Worm (Caenorhabditis elegans): ENCODE results near the gene lin-26.

Gene lin-26

ce11 chrII:7716112-7716511 lies 34.1 kb downstream of the lin-26 start:
- TF ChIP-seq peb-1 (tag; optimal IDR thresholded peaks at IDR 0.05) (no peak), Y55F3AM.14 (GFP tag; optimal IDR thresholded peaks at IDR 0.05) (no peak), nhr-129 (tag; optimal IDR thresholded peaks at IDR 0.05) (no peak), unc-62 (GFP tag; optimal IDR thresholded peaks at IDR 0.05) (no peak), lin-39 (tag; optimal IDR thresholded peaks at IDR 0.05) (no peak), sma-9 (GFP tag; optimal IDR thresholded peaks at IDR 0.05) (peak; percentile 39), sma-9 (tag; optimal IDR thresholded peaks at IDR 0.05) (no peak), ama-1 (optimal IDR thresholded peaks at IDR 0.05) (no peak), crh-2 (tag; optimal IDR thresholded peaks at IDR 0.05) (no peak), nhr-12 (tag; optimal IDR thresholded peaks at IDR 0.05) (no peak), C34F6.9 (tag; optimal IDR thresholded peaks at IDR 0.05) (peak; percentile 6), lin-11 (tag; optimal IDR thresholded peaks at IDR 0.05) (no peak), sma-3 (GFP tag; optimal IDR thresholded peaks at IDR 0.05) (no peak), unc-55 (GFP tag; optimal IDR thresholded peaks at IDR 0.05) (no peak), R02D3.7 (tag; optimal IDR thresholded peaks at IDR 0.05) (no peak), snpc-4 (tag; optimal IDR thresholded peaks at IDR 0.05) (no peak), F13H6.1 (tag; optimal IDR thresholded peaks at IDR 0.05) (peak; percentile 36), ztf-1 (GFP tag; conservative IDR thresholded peaks at IDR 0.05) (no peak), nhr-6 (tag; optimal IDR thresholded peaks at IDR 0.05) (no peak), lsy-2 (tag; optimal IDR thresholded peaks at IDR 0.05) (peak in 1 of 2 experiments; percentile 15), mdl-1 (tag; optimal IDR thresholded peaks at IDR 0.05) (no peak), nhr-77 (tag; optimal IDR thresholded peaks at IDR 0.05) (no peak), unc-39 (tag; optimal IDR thresholded peaks at IDR 0.05) (no peak), ceh-82 (tag; optimal IDR thresholded peaks at IDR 0.05) (no peak), gmeb-1 (tag; optimal IDR thresholded peaks at IDR 0.05) (no peak), dmd-4 (tag; optimal IDR thresholded peaks at IDR 0.05) (no peak), elt-3 (tag; optimal IDR thresholded peaks at IDR 0.05) (no peak), nhr-21 (tag; optimal IDR thresholded peaks at IDR 0.05) (no peak)

- TF ChIP-seq nhr-6 (tag; optimal IDR thresholded peaks at IDR 0.05) (no peak), skn-1 (tag; optimal IDR thresholded peaks at IDR 0.05) (no peak), dmd-4 (tag; optimal IDR thresholded peaks at IDR 0.05) (no peak), ztf-11 (tag; optimal IDR thresholded peaks at IDR 0.05) (no peak), zag-1 (tag; optimal IDR thresholded peaks at IDR 0.05) (no peak), mbf-1 (tag; optimal IDR thresholded peaks at IDR 0.05) (no peak), mdl-1 (tag; optimal IDR thresholded peaks at IDR 0.05) (no peak), gmeb-1 (tag; optimal IDR thresholded peaks at IDR 0.05) (no peak), lin-13 (GFP tag; optimal IDR thresholded peaks at IDR 0.05) (no peak), nhr-11 (tag; optimal IDR thresholded peaks at IDR 0.05) (no peak), ceh-16 (tag; optimal IDR thresholded peaks at IDR 0.05) (no peak), peb-1 (tag; optimal IDR thresholded peaks at IDR 0.05) (no peak), lin-39 (tag; optimal IDR thresholded peaks at IDR 0.05) (no peak), ZK546.5 (tag; optimal IDR thresholded peaks at IDR 0.05) (no peak), Y55F3AM.14 (GFP tag; optimal IDR thresholded peaks at IDR 0.05) (no peak), nhr-21 (tag; optimal IDR thresholded peaks at IDR 0.05) (no peak)
These were observed 36.5 kb downstream of the lin-26 start, which contains the start of gene cpna-5 for ce11 chrII:7718491-7718890. cpna-5 (minus strand) TSS chrII:7718591.

- no peak for TF ChIP-seq sem-4 (tag; optimal IDR thresholded peaks at IDR 0.05)
- no peak for TF ChIP-seq unc-55 (GFP tag; optimal IDR thresholded peaks at IDR 0.05)
- TF ChIP-seq egl-27 (tag; optimal IDR thresholded peaks at IDR 0.05), result no peak
- TF ChIP-seq nhr-6 (tag; optimal IDR thresholded peaks at IDR 0.05), result no peak
- no peak for TF ChIP-seq ceh-16 (tag; optimal IDR thresholded peaks at IDR 0.05)
- TF ChIP-seq nhr-129 (tag; optimal IDR thresholded peaks at IDR 0.05), result no peak
- no peak for TF ChIP-seq snpc-4 (tag; optimal IDR thresholded peaks at IDR 0.05)
- TF ChIP-seq Y55F3AM.14 (GFP tag; optimal IDR thresholded peaks at IDR 0.05), result no peak
- TF ChIP-seq elt-3 (tag; optimal IDR thresholded peaks at IDR 0.05), result no peak
- TF ChIP-seq gmeb-1 (tag; optimal IDR thresholded peaks at IDR 0.05), result no peak
- no peak for TF ChIP-seq C34F6.9 (tag; optimal IDR thresholded peaks at IDR 0.05)
- TF ChIP-seq dmd-4 (tag; optimal IDR thresholded peaks at IDR 0.05), result no peak
- TF ChIP-seq mab-5 (tag; optimal IDR thresholded peaks at IDR 0.05), result no peak
- TF ChIP-seq ama-1 (optimal IDR thresholded peaks at IDR 0.05), result no peak
These were observed 37.0 kb downstream of the lin-26 start for ce11 chrII:7719039-7719438.

ce11 chrII:7720479-7720878 lies 38.5 kb downstream of the lin-26 start:
- TF ChIP-seq nhr-129 (tag; optimal IDR thresholded peaks at IDR 0.05) (peak; percentile 29), R02D3.7 (tag; optimal IDR thresholded peaks at IDR 0.05) (no peak)
